1 worm cellular context compared by ENCODE assay signal in genomic region chrII:11974048-11974995, ce11.
TF ChIP-seq lines count a peak whose summit lies in the region.

No protein-coding gene starts in this region.

TF ChIP-seq in whole organism, L1 larva, 84 proteins besides CTCF, POLR2A, EP300 and RAD21 (continued from another document):
- TF ChIP-seq lsy-2 (tag; optimal IDR thresholded peaks at IDR 0.05; lab: Kevin White, UChicago), result peak; percentile 41 to 59
- peak in 2 of 3 experiments; percentile 1 to 30 for TF ChIP-seq dpl-1 (GFP tag; optimal IDR thresholded peaks at IDR 0.05; lab: Kevin White, UChicago)
- peak; percentile 81 for TF ChIP-seq nhr-85 (tag; lab: Kevin White, UChicago)
- TF ChIP-seq efl-1 (optimal IDR thresholded peaks at IDR 0.05; lab: Kevin White, UChicago), result peak; percentile 15 to 23
- peak in 1 of 2 experiments; percentile 93 for TF ChIP-seq efl-1 (GFP tag; optimal IDR thresholded peaks at IDR 0.05 in 1 of 2; lab: Kevin White, UChicago)
- peak; percentile 60 for TF ChIP-seq nhr-20 (tag; optimal IDR thresholded peaks at IDR 0.05; lab: Kevin White, UChicago)
- TF ChIP-seq dsc-1 (tag; optimal IDR thresholded peaks at IDR 0.05; lab: Kevin White, UChicago), result peak; percentile 18
- peak; percentile 3 for TF ChIP-seq zip-4 (GFP tag; optimal IDR thresholded peaks at IDR 0.05; lab: Kevin White, UChicago)
- TF ChIP-seq sup-37 (GFP tag; optimal IDR thresholded peaks at IDR 0.05; lab: Kevin White, UChicago), result no peak
- no peak for TF ChIP-seq unc-86 (tag; optimal IDR thresholded peaks at IDR 0.05; lab: Kevin White, UChicago)
- peak; percentile 36 for TF ChIP-seq rnt-1 (tag; optimal IDR thresholded peaks at IDR 0.05; lab: Kevin White, UChicago)
- TF ChIP-seq C34B4.2 (tag; optimal IDR thresholded peaks at IDR 0.05; lab: Kevin White, UChicago), result peak; percentile 24
- TF ChIP-seq ceh-82 (tag; optimal IDR thresholded peaks at IDR 0.05; lab: Kevin White, UChicago), result no peak
